Worm (Caenorhabditis elegans) whole organism, L4 larva: ENCODE measurements around the gene F52E1.2.

ENCODE experiments used
- D1046.2 ChIP-seq: fragments of 200-800 bp; sonication (Bioruptor generic); IDR thresholded peaks from 2 replicates; pipeline ENCODE4 v1.3.6; 2022; ENCODE audit warnings: missing genetic modification characterization, missing compliant biosample characterization
- F49E8.2 ChIP-seq: sonication (generic microtip); optimal IDR thresholded peaks from 2 replicates; lab custom pipeline; 2016; ENCODE audit warnings: missing compliant biosample characterization, mild to moderate bottlenecking, missing genetic modification characterization, borderline replicate concordance
- Y5F2A.4 ChIP-seq: fragments of 200-800 bp; sonication (Bioruptor generic); optimal IDR thresholded peaks from 2 replicates; lab custom pipeline; 2018; ENCODE audit warnings: mild to moderate bottlenecking, missing genetic modification characterization, missing compliant biosample characterization
- Y75B8A.6 ChIP-seq: fragments of 200-800 bp; sonication (Bioruptor generic); IDR thresholded peaks from 2 replicates; pipeline ENCODE4 v1.3.6; 2022; ENCODE audit warnings: missing genetic modification reagents, missing genetic modification characterization, missing compliant biosample characterization
- ZK546.5 ChIP-seq, 2 experiments: sonication (generic microtip); optimal IDR thresholded peaks; 2 replicates each; lab custom pipeline; 2017; ENCODE audit warnings: missing biosample characterization in 2 of 2, missing genetic modification characterization in 2 of 2
- aly-2 ChIP-seq: sonication (generic microtip); optimal IDR thresholded peaks from 2 replicates; lab custom pipeline; 2018; ENCODE audit warnings: missing biosample characterization, missing genetic modification characterization
- arid-1 ChIP-seq: fragments of 200-800 bp; sonication (Bioruptor generic); conservative IDR thresholded peaks from 2 replicates; pipeline ENCODE4 v1.3.6; 2022; ENCODE audit warnings: missing genetic modification reagents, missing genetic modification characterization, missing compliant biosample characterization
- attf-4 ChIP-seq: sonication (generic microtip); optimal IDR thresholded peaks from 3 replicates; lab custom pipeline; 2017; ENCODE audit warnings: missing biosample characterization, missing genetic modification characterization
- ceh-20 ChIP-seq: fragments of 200-800 bp; sonication (Bioruptor generic); IDR thresholded peaks from 2 replicates; pipeline ENCODE4 v1.3.6; 2022; ENCODE audit warnings: missing genetic modification reagents, missing genetic modification characterization, missing compliant biosample characterization
- ceh-28 ChIP-seq: fragments of 150-350 bp; optimal IDR thresholded peaks from 2 replicates; lab custom pipeline; 2014; ENCODE audit warnings: missing biosample characterization, missing genetic modification reagents, missing genetic modification characterization
- cey-2 ChIP-seq: sonication (generic microtip); optimal IDR thresholded peaks from 3 replicates; lab custom pipeline; 2017; ENCODE audit warnings: missing genetic modification characterization, mild to moderate bottlenecking, missing compliant biosample characterization, antibody characterized with exemption, borderline replicate concordance; ENCODE audit not compliant: insufficient read depth
- daf-16 ChIP-seq, 3 experiments: sonication (generic microtip); optimal IDR thresholded peaks; 2 replicates each; lab custom pipeline; 2016 to 2017; ENCODE audit warnings: missing genetic modification characterization in 3 of 3, missing genetic modification reagents in 3 of 3, mild to moderate bottlenecking in 2 of 3, missing compliant biosample characterization in 2 of 3, missing biosample characterization in 1 of 3, moderate library complexity in 1 of 3
- dmd-6 ChIP-seq: fragments of 200-800 bp; sonication (Bioruptor generic); IDR thresholded peaks from 2 replicates; pipeline ENCODE4 v1.3.6; 2022; ENCODE audit warnings: missing genetic modification reagents, missing genetic modification characterization, missing compliant biosample characterization
- dmd-9 ChIP-seq: fragments of 200-800 bp; sonication (Bioruptor generic); IDR thresholded peaks from 2 replicates; pipeline ENCODE4 v1.3.6; 2022; ENCODE audit warnings: missing genetic modification reagents, missing genetic modification characterization, missing compliant biosample characterization
- duxl-1 ChIP-seq: sonication (generic microtip); optimal IDR thresholded peaks from 2 replicates; lab custom pipeline; 2016; ENCODE audit warnings: mild to moderate bottlenecking, missing genetic modification characterization, moderate library complexity, missing compliant biosample characterization; ENCODE audit not compliant: poor library complexity
- dve-1 ChIP-seq: sonication (generic microtip); optimal IDR thresholded peaks from 2 replicates; lab custom pipeline; 2017; ENCODE audit warnings: antibody characterized with exemption, mild to moderate bottlenecking, missing genetic modification characterization, missing compliant biosample characterization; ENCODE audit not compliant: insufficient read depth
- hif-1 ChIP-seq, 2 experiments: sonication (generic microtip); optimal IDR thresholded peaks; 2 replicates each; lab custom pipeline; 2016 to 2017; ENCODE audit warnings: missing compliant biosample characterization in 2 of 2, missing genetic modification characterization in 2 of 2, missing genetic modification reagents in 2 of 2, missing genotype in 2 of 2, mild to moderate bottlenecking in 1 of 2
- hlh-11 ChIP-seq: fragments of 200-800 bp; sonication (Bioruptor generic); optimal IDR thresholded peaks from 2 replicates; lab custom pipeline; 2018; ENCODE audit warnings: mild to moderate bottlenecking, missing genetic modification characterization, missing compliant biosample characterization
- hlh-30 ChIP-seq: sonication (generic microtip); optimal IDR thresholded peaks from 2 replicates; lab custom pipeline; 2017; ENCODE audit warnings: antibody characterized with exemption, mild to moderate bottlenecking, missing genetic modification characterization, missing compliant biosample characterization; ENCODE audit not compliant: insufficient read depth
- lin-1 ChIP-seq: fragments of 200-800 bp; sonication (Bioruptor generic); IDR thresholded peaks from 2 replicates; pipeline ENCODE4 v1.3.6; 2022; ENCODE audit warnings: missing genetic modification reagents, missing genetic modification characterization, missing compliant biosample characterization
- lin-39 ChIP-seq: fragments of 150-350 bp; optimal IDR thresholded peaks from 2 replicates; lab custom pipeline; 2014; ENCODE audit warnings: missing biosample characterization, missing genetic modification reagents, missing genetic modification characterization
- lir-3 ChIP-seq: sonication (generic microtip); optimal IDR thresholded peaks from 2 replicates; lab custom pipeline; 2016; ENCODE audit warnings: mild to moderate bottlenecking, missing genetic modification characterization, missing compliant biosample characterization
- lsy-2 ChIP-seq, 2 experiments: fragments of 150-350 bp in 1 of 2; sonication (generic microtip) in 1 of 2; optimal IDR thresholded peaks; 2 replicates each; lab custom pipeline; 2014 to 2017; ENCODE audit warnings: missing biosample characterization in 2 of 2, missing genetic modification characterization in 2 of 2
- mdl-1 ChIP-seq, 2 experiments: fragments of 150-350 bp in 1 of 2; sonication (generic microtip) in 1 of 2; optimal IDR thresholded peaks; 2 replicates each; lab custom pipeline; 2014 to 2017; ENCODE audit warnings: missing biosample characterization in 2 of 2, missing genetic modification characterization in 2 of 2
- mep-1 ChIP-seq: fragments of 150-350 bp; sonication (generic microtip); optimal IDR thresholded peaks from 3 replicates; lab custom pipeline; 2014; ENCODE audit warnings: missing biosample characterization, missing genetic modification characterization
- mes-2 ChIP-seq: sonication (generic microtip); optimal IDR thresholded peaks from 2 replicates; lab custom pipeline; 2016; ENCODE audit warnings: missing genotype, mild to moderate bottlenecking, missing genetic modification characterization, missing compliant biosample characterization; ENCODE audit not compliant: poor library complexity, severe bottlenecking
- mxl-3 ChIP-seq: fragments of 200-800 bp; sonication (Bioruptor generic); optimal IDR thresholded peaks from 2 replicates; lab custom pipeline; 2018; ENCODE audit warnings: mild to moderate bottlenecking, missing genetic modification characterization, missing compliant biosample characterization
- nhr-111 ChIP-seq: fragments of 200-800 bp; sonication (Bioruptor generic); optimal IDR thresholded peaks from 2 replicates; lab custom pipeline; 2018; ENCODE audit warnings: mild to moderate bottlenecking, missing genetic modification characterization, missing compliant biosample characterization
- nhr-28 ChIP-seq: fragments of 150-350 bp; optimal IDR thresholded peaks from 2 replicates; lab custom pipeline; 2014; ENCODE audit warnings: missing biosample characterization, missing genetic modification characterization
- nhr-48 ChIP-seq: sonication (generic microtip); optimal IDR thresholded peaks from 2 replicates; lab custom pipeline; 2016; ENCODE audit warnings: mild to moderate bottlenecking, missing genetic modification characterization, missing compliant biosample characterization
- pha-4 ChIP-seq, 2 experiments: fragments of 150-350 bp in 1 of 2; fragments of 200-800 bp in 1 of 2; sonication (Bioruptor generic) in 1 of 2; IDR thresholded peaks in 1 of 2; optimal IDR thresholded peaks in 1 of 2; 2 replicates each; pipeline versions ENCODE4 v1.3.6 to Lab custom; 2014 to 2022; ENCODE audit warnings: missing genetic modification characterization in 2 of 2, missing genetic modification reagents in 2 of 2, missing biosample characterization in 1 of 2, missing compliant biosample characterization in 1 of 2
- php-3 ChIP-seq: fragments of 200-800 bp; sonication (Bioruptor generic); IDR thresholded peaks from 2 replicates; pipeline ENCODE4 v1.3.6; 2022; ENCODE audit warnings: missing genetic modification reagents, missing genetic modification characterization, missing compliant biosample characterization
- pqm-1 ChIP-seq: sonication (generic microtip); optimal IDR thresholded peaks from 2 replicates; lab custom pipeline; 2017; ENCODE audit warnings: missing biosample characterization, missing genetic modification characterization
- rbr-2 ChIP-seq: sonication (generic microtip); optimal IDR thresholded peaks from 2 replicates; lab custom pipeline; 2016; ENCODE audit warnings: missing genotype, missing genetic modification characterization, missing compliant biosample characterization
- spr-1 ChIP-seq: sonication (generic microtip); optimal IDR thresholded peaks from 2 replicates; lab custom pipeline; 2016; ENCODE audit warnings: mild to moderate bottlenecking, missing genetic modification characterization, missing compliant biosample characterization
- tra-1 ChIP-seq: fragments of 200-800 bp; sonication (Bioruptor generic); IDR thresholded peaks from 2 replicates; pipeline ENCODE4 v1.3.6; 2022; ENCODE audit warnings: missing genetic modification reagents, missing genetic modification characterization, missing compliant biosample characterization
- unc-39 ChIP-seq: sonication (generic microtip); optimal IDR thresholded peaks from 2 replicates; lab custom pipeline; 2017; ENCODE audit warnings: missing biosample characterization, missing genetic modification characterization
- zag-1 ChIP-seq: fragments of 150-350 bp; optimal IDR thresholded peaks from 2 replicates; lab custom pipeline; 2014; ENCODE audit warnings: missing biosample characterization, missing genetic modification characterization
- zip-11 ChIP-seq: fragments of 200-800 bp; sonication (Bioruptor generic); IDR thresholded peaks from 2 replicates; pipeline ENCODE4 v1.3.6; 2022; ENCODE audit warnings: missing genetic modification characterization, missing compliant biosample characterization
- zip-2 ChIP-seq: fragments of 150-350 bp; optimal IDR thresholded peaks from 2 replicates; lab custom pipeline; 2014; ENCODE audit warnings: missing biosample characterization, missing genetic modification characterization

F52E1.2 gene

DNA sequence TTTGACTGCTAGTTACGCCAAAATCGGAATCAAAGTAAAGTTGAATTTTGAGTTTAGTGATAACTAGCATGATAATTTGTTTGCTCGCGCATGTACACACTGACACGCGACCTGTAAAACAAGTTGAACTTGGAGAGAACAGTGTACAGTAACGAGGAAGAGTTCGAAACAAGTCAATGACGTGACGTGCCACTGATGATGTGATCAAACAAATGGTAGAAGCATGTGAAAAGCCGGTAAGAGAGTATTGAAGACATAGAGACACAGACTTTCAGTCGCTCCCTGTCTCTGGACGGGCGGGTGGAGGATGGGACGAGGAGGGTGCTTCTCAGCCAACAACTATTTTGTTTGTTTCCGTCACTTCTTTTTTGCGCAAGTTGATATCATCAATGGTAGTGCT is 7.2 kb upstream of the F52E1.2 start:
- TF ChIP-seq ZK546.5 (tag; optimal IDR thresholded peaks at IDR 0.05; lab: Kevin White, UChicago) (no peak), Y5F2A.4 (GFP tag; lab: Kevin White, UChicago) (no peak), mdl-1 (tag; optimal IDR thresholded peaks at IDR 0.05; lab: Kevin White, UChicago) (peak in 1 of 2 experiments; percentile 64), aly-2 (tag; lab: Kevin White, UChicago) (no peak), nhr-48 (tag; lab: Kevin White, UChicago) (no peak), unc-39 (tag; lab: Kevin White, UChicago) (no peak), attf-4 (tag; lab: Kevin White, UChicago) (no peak), lin-1 (0 out of 2 replicates have a peak, but pooled peaks have one; percentile 43), nhr-28 (tag; lab: Kevin White, UChicago) (peak; percentile 7), ceh-20 (no peak), nhr-111 (no peak), dmd-6 (GFP tag; lab: Robert Waterston, UW) (peak; percentile 60), Y75B8A.6 (GFP tag; lab: Robert Waterston, UW) (no peak), mxl-3 (GFP tag; lab: Kevin White, UChicago) (peak; percentile 41), tra-1 (0 out of 2 replicates have a peak, but pooled peaks have one; percentile 47), lir-3 (tag; lab: Kevin White, UChicago) (no peak), arid-1 (no peak), hlh-11 (tag; lab: Kevin White, UChicago) (peak; percentile 80), lsy-2 (tag; optimal IDR thresholded peaks at IDR 0.05; lab: Kevin White, UChicago) (no peak), dmd-9 (GFP tag; lab: Robert Waterston, UW) (no peak), ceh-28 (tag; lab: Kevin White, UChicago) (no peak), D1046.2 (GFP tag; lab: Robert Waterston, UW) (no peak), cey-2 (peak; percentile 8), hif-1 (tag; optimal IDR thresholded peaks at IDR 0.05; lab: Kevin White, UChicago) (peak in 1 of 2 experiments; percentile 35), F49E8.2 (tag; lab: Kevin White, UChicago) (no peak), hlh-30 (peak; percentile 73), php-3 (GFP tag; lab: Robert Waterston, UW) (no peak), zag-1 (tag; lab: Kevin White, UChicago) (no peak), mes-2 (tag; lab: Kevin White, UChicago) (peak; percentile 33), daf-16 (GFP tag; optimal IDR thresholded peaks at IDR 0.05; lab: Kevin White, UChicago) (no peak), daf-16 (tag; optimal IDR thresholded peaks at IDR 0.05; lab: Kevin White, UChicago) (peak; percentile 37), lin-39 (tag; lab: Kevin White, UChicago) (no peak), pha-4 (GFP tag; IDR thresholded peaks at IDR 0.05; lab: Robert Waterston, UW) (no peak), pha-4 (tag; optimal IDR thresholded peaks at IDR 0.05; lab: Kevin White, UChicago) (no peak), spr-1 (tag; lab: Kevin White, UChicago) (no peak), pqm-1 (tag; lab: Kevin White, UChicago) (peak; percentile 32), rbr-2 (no peak), mep-1 (tag; lab: Kevin White, UChicago) (no peak), dve-1 (tag; lab: Kevin White, UChicago) (peak; percentile 46), zip-2 (tag; lab: Kevin White, UChicago) (no peak), duxl-1 (tag; lab: Kevin White, UChicago) (no peak), zip-11 (GFP tag; lab: Robert Waterston, UW) (no peak)
